Worm (Caenorhabditis elegans) whole organism, young adult: Measurements from ENCODE around the gene marg-1.

Experiments
- B0035.1 ChIP-seq: sonication (generic microtip); optimal IDR thresholded peaks from 2 replicates; lab custom pipeline; 2016; ENCODE audit warnings: missing genetic modification characterization, mild to moderate bottlenecking, missing compliant biosample characterization, missing genotype, missing genetic modification reagents
- B0261.1 ChIP-seq: sonication (generic microtip); optimal IDR thresholded peaks from 2 replicates; lab custom pipeline; 2016; ENCODE audit warnings: mild to moderate bottlenecking, missing genetic modification characterization, moderate library complexity, missing compliant biosample characterization
- C17E4.6 ChIP-seq: fragments of 200-800 bp; sonication (Bioruptor generic); IDR thresholded peaks from 2 replicates; pipeline ENCODE4 v1.3.6; 2022; ENCODE audit warnings: missing genetic modification reagents, missing genetic modification characterization, missing compliant biosample characterization
- F22D6.2 ChIP-seq: sonication (generic microtip); optimal IDR thresholded peaks from 2 replicates; lab custom pipeline; 2016; ENCODE audit warnings: mild to moderate bottlenecking, missing genetic modification characterization, missing compliant biosample characterization
- F23B12.7 ChIP-seq: sonication (generic microtip); optimal IDR thresholded peaks from 2 replicates; lab custom pipeline; 2017; ENCODE audit warnings: missing genetic modification characterization, mild to moderate bottlenecking, missing compliant biosample characterization, antibody characterized with exemption, moderate library complexity; ENCODE audit not compliant: insufficient read depth
- F37B4.10 ChIP-seq: fragments of 200-800 bp; sonication (Bioruptor generic); IDR thresholded peaks from 2 replicates; pipeline ENCODE4 v1.3.6; 2022; ENCODE audit warnings: missing genetic modification characterization, missing compliant biosample characterization
- F39B2.1 ChIP-seq: fragments of 200-800 bp; sonication (Bioruptor generic); IDR thresholded peaks from 2 replicates; pipeline ENCODE4 v1.3.6; 2022; ENCODE audit warnings: missing genetic modification reagents, missing genetic modification characterization, missing compliant biosample characterization
- F55B11.4 ChIP-seq: sonication (generic microtip); optimal IDR thresholded peaks from 2 replicates; lab custom pipeline; 2016; ENCODE audit warnings: missing compliant biosample characterization, missing genetic modification characterization, borderline replicate concordance; ENCODE audit not compliant: insufficient read depth
- K11D2.4 ChIP-seq: fragments of 200-800 bp; sonication (Bioruptor generic); IDR thresholded peaks from 2 replicates; pipeline ENCODE4 v1.3.6; 2022; ENCODE audit warnings: missing genetic modification reagents, missing genetic modification characterization, missing compliant biosample characterization
- K12H6.12 ChIP-seq: fragments of 200-800 bp; sonication (Bioruptor generic); optimal IDR thresholded peaks from 2 replicates; lab custom pipeline; 2018; ENCODE audit warnings: mild to moderate bottlenecking, missing genetic modification characterization, missing compliant biosample characterization
- T26A5.8 ChIP-seq: sonication (generic microtip); optimal IDR thresholded peaks from 2 replicates; lab custom pipeline; 2016; ENCODE audit warnings: missing genetic modification characterization, missing compliant biosample characterization
- Y56A3A.18 ChIP-seq: fragments of 200-800 bp; sonication (Bioruptor generic); IDR thresholded peaks from 2 replicates; pipeline ENCODE4 v1.3.6; 2022; ENCODE audit warnings: missing genetic modification reagents, missing genetic modification characterization, missing compliant biosample characterization
- Y67H2A.10 ChIP-seq: fragments of 200-800 bp; sonication (Bioruptor generic); conservative IDR thresholded peaks from 2 replicates; pipeline ENCODE4 v1.3.6; 2022; ENCODE audit warnings: missing genetic modification reagents, missing genetic modification characterization, missing compliant biosample characterization
- Y95B8A.8 ChIP-seq: fragments of 200-800 bp; sonication (Bioruptor generic); IDR thresholded peaks from 2 replicates; pipeline ENCODE4 v1.3.6; 2022; ENCODE audit warnings: missing genetic modification reagents, missing genetic modification characterization, missing compliant biosample characterization
- ZK185.1 ChIP-seq: sonication (generic microtip); optimal IDR thresholded peaks from 2 replicates; lab custom pipeline; 2016; ENCODE audit warnings: mild to moderate bottlenecking, missing genetic modification characterization, missing compliant biosample characterization; ENCODE audit not compliant: poor library complexity, severe bottlenecking
- aptf-3 ChIP-seq: fragments of 200-800 bp; sonication (Bioruptor generic); IDR thresholded peaks from 2 replicates; pipeline ENCODE4 v1.3.6; 2022; ENCODE audit warnings: missing genetic modification characterization, missing compliant biosample characterization
- atf-7 ChIP-seq: sonication (generic microtip); optimal IDR thresholded peaks from 2 replicates; lab custom pipeline; 2017; ENCODE audit warnings: mild to moderate bottlenecking, missing genetic modification characterization, missing compliant biosample characterization
- attf-6 ChIP-seq: fragments of 200-800 bp; sonication (Bioruptor generic); IDR thresholded peaks from 2 replicates; pipeline ENCODE4 v1.3.6; 2022; ENCODE audit warnings: missing genetic modification reagents, missing genetic modification characterization, missing compliant biosample characterization
- cebp-1 ChIP-seq, 2 experiments: fragments of 200-800 bp in 1 of 2; sonication (Bioruptor generic) in 1 of 2; sonication (generic microtip) in 1 of 2; IDR thresholded peaks in 1 of 2; optimal IDR thresholded peaks in 1 of 2; 2 replicates each; pipeline versions ENCODE4 v1.3.6 to Lab custom; 2017 to 2022; ENCODE audit warnings: missing compliant biosample characterization in 2 of 2, missing genetic modification characterization in 2 of 2, mild to moderate bottlenecking in 1 of 2, missing genetic modification reagents in 1 of 2, moderate library complexity in 1 of 2
- dpff-1 ChIP-seq: sonication (generic microtip); optimal IDR thresholded peaks from 2 replicates; lab custom pipeline; 2017; ENCODE audit warnings: mild to moderate bottlenecking, missing genetic modification characterization, missing compliant biosample characterization
- egrh-3 ChIP-seq: fragments of 200-800 bp; sonication (Bioruptor generic); IDR thresholded peaks from 2 replicates; pipeline ENCODE4 v1.3.6; 2022; ENCODE audit warnings: missing genetic modification reagents, missing genetic modification characterization, missing compliant biosample characterization
- hlh-12 ChIP-seq: sonication (generic microtip); optimal IDR thresholded peaks from 2 replicates; lab custom pipeline; 2016; ENCODE audit warnings: missing genetic modification characterization, missing compliant biosample characterization
- hlh-26 ChIP-seq: fragments of 200-800 bp; sonication (Bioruptor generic); conservative IDR thresholded peaks from 2 replicates; pipeline ENCODE4 v1.3.6; 2022; ENCODE audit warnings: missing genetic modification reagents, missing genetic modification characterization, missing compliant biosample characterization
- hmg-1.2 ChIP-seq: fragments of 200-800 bp; sonication (Bioruptor generic); IDR thresholded peaks from 2 replicates; pipeline ENCODE4 v1.3.6; 2022; ENCODE audit warnings: missing genetic modification reagents, missing genetic modification characterization, missing compliant biosample characterization
- hmg-20 ChIP-seq: fragments of 200-800 bp; sonication (Bioruptor generic); IDR thresholded peaks from 2 replicates; pipeline ENCODE4 v1.3.6; 2022; ENCODE audit warnings: missing genetic modification reagents, missing genetic modification characterization, missing compliant biosample characterization
- hrde-1 ChIP-seq: sonication (generic microtip); optimal IDR thresholded peaks from 2 replicates; lab custom pipeline; 2016; ENCODE audit warnings: missing genetic modification characterization, mild to moderate bottlenecking, missing compliant biosample characterization, moderate library complexity, missing genotype, missing genetic modification reagents, borderline replicate concordance
- let-526 ChIP-seq: fragments of 200-800 bp; sonication (Bioruptor generic); IDR thresholded peaks from 2 replicates; pipeline ENCODE4 v1.3.6; 2022; ENCODE audit warnings: missing genetic modification reagents, missing genetic modification characterization, missing compliant biosample characterization
- let-607 ChIP-seq, 2 experiments: fragments of 200-800 bp in 1 of 2; sonication (Bioruptor generic) in 1 of 2; sonication (generic microtip) in 1 of 2; optimal IDR thresholded peaks; 2 replicates each; lab custom pipeline; 2016 to 2018; ENCODE audit warnings: mild to moderate bottlenecking in 2 of 2, missing compliant biosample characterization in 2 of 2, missing genetic modification characterization in 2 of 2, moderate library complexity in 2 of 2, missing genotype in 1 of 2
- lin-26 ChIP-seq: fragments of 200-800 bp; sonication (Bioruptor generic); IDR thresholded peaks from 2 replicates; pipeline ENCODE4 v1.3.6; 2022; ENCODE audit warnings: missing genetic modification reagents, missing genetic modification characterization, missing compliant biosample characterization
- lin-35 ChIP-seq, 3 experiments: fragments of 150-350 bp in 2 of 3; sonication (generic microtip) in 1 of 3; optimal IDR thresholded peaks; 2 replicates each; lab custom pipeline; 2014 to 2018; ENCODE audit warnings: missing biosample characterization in 3 of 3, missing genetic modification characterization in 3 of 3, missing genetic modification reagents in 3 of 3
- madf-3 ChIP-seq: fragments of 200-800 bp; sonication (Bioruptor generic); IDR thresholded peaks from 2 replicates; pipeline ENCODE4 v1.3.6; 2022; ENCODE audit warnings: missing genetic modification reagents, missing genetic modification characterization, missing compliant biosample characterization
- mcd-1 ChIP-seq: fragments of 200-800 bp; sonication (Bioruptor generic); IDR thresholded peaks from 2 replicates; pipeline ENCODE4 v1.3.6; 2022; ENCODE audit warnings: missing genetic modification reagents, missing genetic modification characterization, missing compliant biosample characterization
- mel-28 ChIP-seq: sonication (generic microtip); optimal IDR thresholded peaks from 2 replicates; lab custom pipeline; 2016; ENCODE audit warnings: borderline replicate concordance, mild to moderate bottlenecking, missing genetic modification characterization, missing compliant biosample characterization
- mes-4 ChIP-seq: sonication (generic microtip); optimal IDR thresholded peaks from 2 replicates; lab custom pipeline; 2016; ENCODE audit warnings: missing genotype, missing genetic modification characterization, missing compliant biosample characterization
- mxl-1 ChIP-seq: sonication (generic microtip); optimal IDR thresholded peaks from 2 replicates; lab custom pipeline; 2016; ENCODE audit warnings: missing genetic modification characterization, missing compliant biosample characterization
- nfyb-1 ChIP-seq: fragments of 200-800 bp; sonication (Bioruptor generic); IDR thresholded peaks from 2 replicates; pipeline ENCODE4 v1.3.6; 2022; ENCODE audit warnings: missing genetic modification reagents, missing genetic modification characterization, missing compliant biosample characterization
- nhr-90 ChIP-seq: sonication (generic microtip); optimal IDR thresholded peaks from 2 replicates; lab custom pipeline; 2016; ENCODE audit warnings: missing genotype, mild to moderate bottlenecking, missing genetic modification characterization, missing compliant biosample characterization
- pbrm-1 ChIP-seq: fragments of 200-800 bp; sonication (Bioruptor generic); IDR thresholded peaks from 2 replicates; pipeline ENCODE4 v1.3.6; 2022; ENCODE audit warnings: missing genetic modification reagents, missing genetic modification characterization, missing compliant biosample characterization
- snpc-1.1 ChIP-seq: sonication (generic microtip); optimal IDR thresholded peaks from 2 replicates; lab custom pipeline; 2017; ENCODE audit warnings: missing genetic modification characterization, mild to moderate bottlenecking, missing compliant biosample characterization, antibody characterized with exemption, moderate library complexity, missing genotype, missing genetic modification reagents; ENCODE audit not compliant: insufficient read depth
- ztf-28 ChIP-seq: fragments of 200-800 bp; sonication (Bioruptor generic); IDR thresholded peaks from 2 replicates; pipeline ENCODE4 v1.3.6; 2022; ENCODE audit warnings: missing genetic modification reagents, missing genetic modification characterization, missing compliant biosample characterization

marg-1 gene

ce11 chrX:3759345-3759744, 21.6 kb downstream of the marg-1 start, which contains the start of gene T14G12.6:
T14G12.6 (minus strand) TSS chrX:3759445.
- TF ChIP-seq nhr-90 (tag; lab: Kevin White, UChicago) (no peak), ZK185.1 (tag; lab: Kevin White, UChicago) (no peak), hmg-20 (no peak), attf-6 (GFP tag; lab: Robert Waterston, UW) (no peak), hrde-1 (tag; lab: Kevin White, UChicago) (no peak), pbrm-1 (no peak), Y95B8A.8 (GFP tag; lab: Robert Waterston, UW) (no peak), mes-4 (no peak), nfyb-1 (GFP tag; lab: Robert Waterston, UW) (no peak), F22D6.2 (no peak), snpc-1.1 (tag; lab: Kevin White, UChicago) (no peak), hlh-26 (GFP tag; lab: Robert Waterston, UW) (no peak), let-607 (tag; optimal IDR thresholded peaks at IDR 0.05; lab: Kevin White, UChicago) (no peak), hlh-12 (tag; lab: Kevin White, UChicago) (no peak), dpff-1 (tag; lab: Kevin White, UChicago) (no peak), let-526 (no peak), Y67H2A.10 (GFP tag; lab: Robert Waterston, UW) (no peak), lin-26 (GFP tag; lab: Robert Waterston, UW) (no peak), aptf-3 (GFP tag; lab: Robert Waterston, UW) (no peak), B0035.1 (no peak)
- TF ChIP-seq, all 124 proteins: peak for 0

DNA sequence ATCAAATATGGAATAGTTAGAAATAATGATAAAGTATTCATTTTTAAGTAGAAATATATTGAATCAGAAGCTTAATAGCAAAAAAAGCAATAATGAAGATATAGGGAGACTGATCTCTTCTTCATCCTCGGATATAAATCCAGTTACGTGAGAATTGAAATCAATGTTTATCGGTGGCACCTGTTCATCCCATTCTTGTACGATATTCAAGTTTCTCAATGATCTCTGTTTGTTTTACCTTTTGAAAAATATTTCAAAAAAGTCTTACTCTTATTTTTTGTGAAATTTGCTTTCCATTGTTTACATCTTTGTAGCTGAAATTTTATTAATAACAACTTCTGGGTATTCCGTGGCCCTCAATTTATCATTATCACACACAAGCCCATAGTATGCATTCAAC, 22.5 kb downstream of the marg-1 start, which contains the start of gene T14G12.12:
T14G12.12 (minus strand) TSS at position 101 of the 400 bp plus-strand sequence.
- no peak for TF ChIP-seq cebp-1 (GFP tag; IDR thresholded peaks at IDR 0.05; lab: Robert Waterston, UW)
- no peak for TF ChIP-seq cebp-1 (tag; optimal IDR thresholded peaks at IDR 0.05; lab: Kevin White, UChicago)
- no peak for TF ChIP-seq B0261.1 (tag; lab: Kevin White, UChicago)
- no peak for TF ChIP-seq madf-3
- TF ChIP-seq hmg-1.2 (GFP tag; lab: Robert Waterston, UW), result no peak
- TF ChIP-seq ZK185.1 (tag; lab: Kevin White, UChicago), result no peak
- TF ChIP-seq F37B4.10 (GFP tag; lab: Robert Waterston, UW), result no peak
- TF ChIP-seq F55B11.4 (tag; lab: Kevin White, UChicago), result no peak
- TF ChIP-seq mcd-1, result no peak
- TF ChIP-seq T26A5.8, result no peak
- TF ChIP-seq hlh-26 (GFP tag; lab: Robert Waterston, UW), result no peak
- no peak for TF ChIP-seq K11D2.4 (GFP tag; lab: Robert Waterston, UW)
- TF ChIP-seq egrh-3 (GFP tag; lab: Robert Waterston, UW), result no peak
- TF ChIP-seq ztf-28 (GFP tag; lab: Robert Waterston, UW), result no peak
- no peak for TF ChIP-seq F39B2.1 (GFP tag; lab: Robert Waterston, UW)
- TF ChIP-seq lin-26 (GFP tag; lab: Robert Waterston, UW), result no peak
- no peak for TF ChIP-seq K12H6.12 (tag; lab: Kevin White, UChicago)

ce11 chrX:3756238-3756637, 24.7 kb downstream of the marg-1 start:
- TF ChIP-seq attf-6 (GFP tag; lab: Robert Waterston, UW) (no peak), lin-35 (GFP tag; optimal IDR thresholded peaks at IDR 0.05; lab: Kevin White, UChicago) (no peak), mxl-1 (tag; lab: Kevin White, UChicago) (no peak), atf-7 (tag; lab: Kevin White, UChicago) (no peak), C17E4.6 (GFP tag; lab: Robert Waterston, UW) (no peak), hmg-20 (no peak), mel-28 (tag; lab: Kevin White, UChicago) (no peak), F23B12.7 (tag; lab: Kevin White, UChicago) (no peak), Y56A3A.18 (GFP tag; lab: Robert Waterston, UW) (no peak)
- TF ChIP-seq, all 124 proteins: peak for 0
